Worm (Caenorhabditis elegans) whole organism, young adult: ENCODE results near the gene B0403.6.

Experiments
- B0261.1 ChIP-seq: sonication (generic microtip); optimal IDR thresholded peaks from 2 replicates; lab custom pipeline; 2016; ENCODE audit warnings: mild to moderate bottlenecking, missing genetic modification characterization, moderate library complexity, missing compliant biosample characterization
- Y56A3A.18 ChIP-seq: fragments of 200-800 bp; sonication (Bioruptor generic); IDR thresholded peaks from 2 replicates; pipeline ENCODE4 v1.3.6; 2022; ENCODE audit warnings: missing genetic modification reagents, missing genetic modification characterization, missing compliant biosample characterization
- ceh-100 ChIP-seq: fragments of 200-800 bp; sonication (Bioruptor generic); IDR thresholded peaks from 2 replicates; pipeline ENCODE4 v1.3.6; 2022; ENCODE audit warnings: missing genetic modification reagents, missing genetic modification characterization, missing compliant biosample characterization
- dpl-1 ChIP-seq: fragments of 150-350 bp; optimal IDR thresholded peaks from 2 replicates; lab custom pipeline; 2014; ENCODE audit warnings: missing biosample characterization, missing genetic modification reagents, missing genetic modification characterization
- hlh-26 ChIP-seq: fragments of 200-800 bp; sonication (Bioruptor generic); conservative IDR thresholded peaks from 2 replicates; pipeline ENCODE4 v1.3.6; 2022; ENCODE audit warnings: missing genetic modification reagents, missing genetic modification characterization, missing compliant biosample characterization
- madf-3 ChIP-seq: fragments of 200-800 bp; sonication (Bioruptor generic); IDR thresholded peaks from 2 replicates; pipeline ENCODE4 v1.3.6; 2022; ENCODE audit warnings: missing genetic modification reagents, missing genetic modification characterization, missing compliant biosample characterization
- madf-8 ChIP-seq: fragments of 200-800 bp; sonication (Bioruptor generic); conservative IDR thresholded peaks from 2 replicates; pipeline ENCODE4 v1.3.6; 2022; ENCODE audit warnings: missing genetic modification reagents, missing genetic modification characterization, missing compliant biosample characterization
- snpc-3.4 ChIP-seq: sonication (generic microtip); optimal IDR thresholded peaks from 2 replicates; lab custom pipeline; 2017; ENCODE audit warnings: missing genetic modification characterization, mild to moderate bottlenecking, missing compliant biosample characterization, antibody characterized with exemption, moderate library complexity, missing genotype, missing genetic modification reagents
- snpc-4 ChIP-seq, 5 experiments: fragments of 150-350 bp in 1 of 5; sonication (generic microtip) in 4 of 5; optimal IDR thresholded peaks; 2 replicates each; lab custom pipeline; 2014 to 2018; ENCODE audit warnings: missing genetic modification characterization in 5 of 5, missing biosample characterization in 3 of 5, antibody characterized with exemption in 2 of 5, mild to moderate bottlenecking in 2 of 5, missing compliant biosample characterization in 2 of 5, missing genotype in 2 of 5, moderate library complexity in 2 of 5, missing genetic modification reagents in 1 of 5
- somi-1 ChIP-seq: fragments of 200-800 bp; sonication (Bioruptor generic); optimal IDR thresholded peaks from 2 replicates; lab custom pipeline; 2018; ENCODE audit warnings: mild to moderate bottlenecking, missing genetic modification characterization, missing compliant biosample characterization
- tbp1 ChIP-seq: fragments of 200-800 bp; sonication (Bioruptor generic); optimal IDR thresholded peaks from 2 replicates; lab custom pipeline; 2018; ENCODE audit warnings: mild to moderate bottlenecking, missing genetic modification characterization, missing compliant biosample characterization
- unc-62 ChIP-seq: fragments of 150-350 bp; optimal IDR thresholded peaks from 2 replicates; lab custom pipeline; 2014; ENCODE audit warnings: missing biosample characterization, missing genetic modification reagents, missing genetic modification characterization
- ztf-18 ChIP-seq: sonication (generic microtip); optimal IDR thresholded peaks from 2 replicates; lab custom pipeline; 2016; ENCODE audit warnings: missing genotype, mild to moderate bottlenecking, missing genetic modification characterization, missing compliant biosample characterization

- no peak for TF ChIP-seq snpc-4 (GFP tag; optimal IDR thresholded peaks at IDR 0.05; lab: Kevin White, UChicago)
- no peak for TF ChIP-seq snpc-4 (tag; optimal IDR thresholded peaks at IDR 0.05; lab: Kevin White, UChicago)
- TF ChIP-seq madf-3 (GFP tag; lab: Robert Waterston, UW), result no peak
- TF ChIP-seq tbp1 (GFP tag; lab: Kevin White, UChicago), result no peak
- TF ChIP-seq hlh-26 (GFP tag; lab: Robert Waterston, UW), result no peak
- TF ChIP-seq ztf-18 (tag; lab: Kevin White, UChicago), result no peak
- TF ChIP-seq dpl-1 (GFP tag; lab: Kevin White, UChicago), result no peak
- TF ChIP-seq ceh-100 (GFP tag; lab: Robert Waterston, UW), result no peak
- no peak for TF ChIP-seq snpc-3.4 (tag; lab: Kevin White, UChicago)
- TF ChIP-seq madf-8, result no peak
- TF ChIP-seq B0261.1, result no peak
- no peak for TF ChIP-seq Y56A3A.18 (GFP tag; lab: Robert Waterston, UW)
- TF ChIP-seq unc-62 (GFP tag; lab: Kevin White, UChicago), result no peak
- no peak for TF ChIP-seq somi-1 (GFP tag; lab: Kevin White, UChicago)
These were observed 9.1 kb downstream of the B0403.6 start for ce11 chrX:7066003-7066402.
